Worm (Caenorhabditis elegans) whole organism, late embryonic: ENCODE measurements around the gene C13A10.2.

Source experiments
- C08G9.2 ChIP-seq: sonication (generic microtip); optimal IDR thresholded peaks from 2 replicates; lab custom pipeline; 2016; ENCODE audit warnings: mild to moderate bottlenecking, missing genetic modification characterization, moderate library complexity, missing compliant biosample characterization
- C38D4.7 ChIP-seq: fragments of 200-800 bp; sonication (Bioruptor generic); optimal IDR thresholded peaks from 2 replicates; lab custom pipeline; 2018; ENCODE audit warnings: mild to moderate bottlenecking, missing genetic modification characterization, moderate library complexity, missing compliant biosample characterization
- T23F11.4 ChIP-seq: fragments of 200-800 bp; sonication (Bioruptor generic); optimal IDR thresholded peaks from 2 replicates; lab custom pipeline; 2018; ENCODE audit warnings: mild to moderate bottlenecking, missing genetic modification characterization, missing compliant biosample characterization
- ahr-1 ChIP-seq: sonication (generic microtip); optimal IDR thresholded peaks from 2 replicates; lab custom pipeline; 2016; ENCODE audit warnings: missing genetic modification characterization, missing compliant biosample characterization
- ama-1 ChIP-seq: fragments of 150-350 bp; optimal IDR thresholded peaks from 2 replicates; lab custom pipeline; 2014
- ceh-18 ChIP-seq: sonication (generic microtip); optimal IDR thresholded peaks from 2 replicates; lab custom pipeline; 2016; ENCODE audit warnings: missing genetic modification characterization, missing compliant biosample characterization
- ceh-2 ChIP-seq: sonication (generic microtip); optimal IDR thresholded peaks from 2 replicates; lab custom pipeline; 2016; ENCODE audit warnings: missing genotype, missing genetic modification characterization, missing compliant biosample characterization
- ceh-24 ChIP-seq: sonication (generic microtip); optimal IDR thresholded peaks from 2 replicates; lab custom pipeline; 2016; ENCODE audit warnings: mild to moderate bottlenecking, missing genetic modification characterization, missing compliant biosample characterization
- ceh-30 ChIP-seq: fragments of 150-350 bp; optimal IDR thresholded peaks from 2 replicates; lab custom pipeline; 2014; ENCODE audit warnings: missing biosample characterization, missing genetic modification characterization
- ceh-31 ChIP-seq: sonication (generic microtip); optimal IDR thresholded peaks from 2 replicates; lab custom pipeline; 2016; ENCODE audit warnings: missing genetic modification characterization, missing compliant biosample characterization
- ceh-48 ChIP-seq: sonication (generic microtip); optimal IDR thresholded peaks from 2 replicates; lab custom pipeline; 2016; ENCODE audit warnings: missing genetic modification characterization, inconsistent platforms, missing compliant biosample characterization
- che-1 ChIP-seq: sonication (generic microtip); optimal IDR thresholded peaks from 2 replicates; lab custom pipeline; 2016; ENCODE audit warnings: mild to moderate bottlenecking, missing genetic modification characterization, missing compliant biosample characterization
- elt-2 ChIP-seq: sonication (generic microtip); optimal IDR thresholded peaks from 2 replicates; lab custom pipeline; 2016; ENCODE audit warnings: missing genetic modification reagents, missing genetic modification characterization, missing compliant biosample characterization
- elt-4 ChIP-seq: sonication (generic microtip); optimal IDR thresholded peaks from 2 replicates; lab custom pipeline; 2016; ENCODE audit warnings: missing genetic modification characterization, missing compliant biosample characterization
- ets-4 ChIP-seq: sonication (generic microtip); optimal IDR thresholded peaks from 2 replicates; lab custom pipeline; 2016; ENCODE audit warnings: missing genetic modification characterization, missing compliant biosample characterization
- fkh-10 ChIP-seq: fragments of 150-350 bp; optimal IDR thresholded peaks from 2 replicates; lab custom pipeline; 2014; ENCODE audit warnings: missing biosample characterization, missing genetic modification reagents, missing genetic modification characterization
- gmeb-2 ChIP-seq: sonication (generic microtip); optimal IDR thresholded peaks from 2 replicates; lab custom pipeline; 2016; ENCODE audit warnings: missing genetic modification characterization, inconsistent platforms, missing compliant biosample characterization
- hlh-15 ChIP-seq: sonication (generic microtip); optimal IDR thresholded peaks from 2 replicates; lab custom pipeline; 2016; ENCODE audit warnings: missing genetic modification characterization, missing compliant biosample characterization
- hlh-30 ChIP-seq: sonication (generic microtip); optimal IDR thresholded peaks from 2 replicates; lab custom pipeline; 2017; ENCODE audit warnings: antibody characterized with exemption, missing genetic modification characterization, missing compliant biosample characterization; ENCODE audit not compliant: insufficient read depth
- madf-2 ChIP-seq: sonication (generic microtip); optimal IDR thresholded peaks from 2 replicates; lab custom pipeline; 2017; ENCODE audit warnings: missing genetic modification characterization, missing compliant biosample characterization
- mec-3 ChIP-seq: sonication (generic microtip); optimal IDR thresholded peaks from 2 replicates; lab custom pipeline; 2016; ENCODE audit warnings: borderline replicate concordance, missing genetic modification characterization, missing compliant biosample characterization
- npax-4 ChIP-seq: sonication (generic microtip); optimal IDR thresholded peaks from 2 replicates; lab custom pipeline; 2016; ENCODE audit warnings: missing genetic modification characterization, missing compliant biosample characterization
- pax-1 ChIP-seq: fragments of 150-350 bp; optimal IDR thresholded peaks from 2 replicates; lab custom pipeline; 2014; ENCODE audit warnings: missing biosample characterization, missing genetic modification characterization
- pha-4 ChIP-seq: fragments of 150-350 bp; optimal IDR thresholded peaks from 2 replicates; lab custom pipeline; 2018; ENCODE audit warnings: missing biosample characterization, missing genetic modification reagents, missing genetic modification characterization
- ref-2 ChIP-seq: sonication (generic microtip); optimal IDR thresholded peaks from 2 replicates; lab custom pipeline; 2016; ENCODE audit warnings: missing genetic modification characterization, missing compliant biosample characterization
- sdc-2 ChIP-seq: sonication (generic microtip); optimal IDR thresholded peaks from 2 replicates; lab custom pipeline; 2016; ENCODE audit warnings: missing genotype, missing genetic modification characterization, missing compliant biosample characterization
- sox-4 ChIP-seq: sonication (generic microtip); optimal IDR thresholded peaks from 2 replicates; lab custom pipeline; 2017; ENCODE audit warnings: mild to moderate bottlenecking, missing genetic modification characterization, inconsistent platforms, missing compliant biosample characterization
- syd-9 ChIP-seq: sonication (generic microtip); optimal IDR thresholded peaks from 2 replicates; lab custom pipeline; 2016; ENCODE audit warnings: mild to moderate bottlenecking, missing genetic modification characterization, moderate library complexity, missing compliant biosample characterization
- tbx-2 ChIP-seq: sonication (generic microtip); optimal IDR thresholded peaks from 2 replicates; lab custom pipeline; 2016; ENCODE audit warnings: missing genetic modification characterization, missing compliant biosample characterization
- unc-3 ChIP-seq, 2 experiments: fragments of 200-800 bp in 1 of 2; sonication (Bioruptor generic) in 1 of 2; sonication (generic microtip) in 1 of 2; conservative IDR thresholded peaks in 1 of 2; optimal IDR thresholded peaks in 1 of 2; 2 replicates each; pipeline versions ENCODE4 v1.3.6 to Lab custom; 2016 to 2022; ENCODE audit warnings: missing compliant biosample characterization in 2 of 2, missing genetic modification characterization in 2 of 2, missing genetic modification reagents in 1 of 2
- unc-42 ChIP-seq: sonication (generic microtip); optimal IDR thresholded peaks from 2 replicates; lab custom pipeline; 2016; ENCODE audit warnings: missing genotype, missing genetic modification characterization, missing compliant biosample characterization
- unc-86 ChIP-seq: sonication (generic microtip); optimal IDR thresholded peaks from 2 replicates; lab custom pipeline; 2016; ENCODE audit warnings: missing genetic modification characterization, missing compliant biosample characterization
- zip-5 ChIP-seq: sonication (generic microtip); optimal IDR thresholded peaks from 2 replicates; lab custom pipeline; 2016; ENCODE audit warnings: missing genetic modification characterization, missing compliant biosample characterization

C13A10.2 gene

DNA sequence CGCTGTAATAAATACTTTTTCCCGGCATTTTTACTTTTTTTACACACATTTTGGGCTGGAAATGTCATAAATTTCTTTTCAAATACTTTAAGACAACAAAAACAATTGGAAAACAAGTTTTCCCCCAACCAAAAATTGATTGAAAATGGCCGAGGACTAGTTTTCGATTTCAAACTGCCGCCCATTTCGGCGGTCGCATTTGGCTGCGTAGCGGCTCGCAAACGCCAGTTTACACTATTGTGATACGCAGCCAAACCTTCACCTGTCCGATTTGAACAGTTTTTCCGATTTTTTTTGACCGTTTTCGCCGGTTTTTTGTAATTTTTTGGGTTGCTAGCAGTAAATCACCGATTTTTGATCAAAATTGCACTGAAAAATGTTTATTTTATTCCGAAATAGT is 37.4 kb downstream of the C13A10.2 start (continued):
- TF ChIP-seq ama-1 (lab: Kevin White, UChicago) (peak; percentile 61), npax-4 (tag; lab: Kevin White, UChicago) (no peak), ahr-1 (tag; lab: Kevin White, UChicago) (no peak), ets-4 (tag; lab: Kevin White, UChicago) (peak; percentile 65), ceh-31 (tag; lab: Kevin White, UChicago) (peak; percentile 89), elt-4 (tag; lab: Kevin White, UChicago) (no peak), C08G9.2 (tag; lab: Kevin White, UChicago) (peak; percentile 11), fkh-10 (no peak), ceh-18 (peak; percentile 91), hlh-30 (tag; lab: Kevin White, UChicago) (no peak), ceh-30 (tag; lab: Kevin White, UChicago) (peak; percentile 81), T23F11.4 (GFP tag; lab: Kevin White, UChicago) (peak; percentile 24), pax-1 (tag; lab: Kevin White, UChicago) (peak; percentile 74), gmeb-2 (tag; lab: Kevin White, UChicago) (peak; percentile 74), sdc-2 (tag; lab: Kevin White, UChicago) (peak; percentile 28), unc-42 (peak; percentile 72), sox-4 (tag; lab: Kevin White, UChicago) (peak; percentile 66)

DNA sequence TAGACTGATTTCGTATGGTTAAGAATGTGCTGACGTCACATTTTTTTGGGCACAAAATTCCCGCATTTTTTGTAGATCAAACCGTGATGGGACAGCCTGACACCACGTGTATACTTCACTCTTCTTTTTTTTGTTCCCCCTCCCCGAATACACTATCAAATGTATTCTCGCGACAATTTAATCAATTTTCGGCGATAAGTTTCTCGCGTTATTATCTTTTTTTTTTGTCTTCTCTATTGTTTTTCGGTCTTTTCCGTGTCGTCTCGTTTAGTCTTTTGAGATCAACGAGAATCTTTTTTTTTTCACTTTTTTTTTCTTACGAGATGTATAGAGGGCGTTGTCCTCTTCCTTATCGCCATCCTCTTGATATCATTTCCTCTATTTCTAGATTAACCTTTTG is 42.6 kb downstream of the C13A10.2 start:
- no peak for TF ChIP-seq mec-3 (tag; lab: Kevin White, UChicago)
- TF ChIP-seq ceh-24 (tag; lab: Kevin White, UChicago), result no peak
- no peak for TF ChIP-seq madf-2 (tag; lab: Kevin White, UChicago)
- TF ChIP-seq elt-2 (tag; lab: Kevin White, UChicago), result no peak
- no peak for TF ChIP-seq ref-2 (tag; lab: Kevin White, UChicago)
- no peak for TF ChIP-seq sox-4 (tag; lab: Kevin White, UChicago)
- TF ChIP-seq sdc-2 (tag; lab: Kevin White, UChicago), result no peak
- no peak for TF ChIP-seq che-1 (tag; lab: Kevin White, UChicago)
- no peak for TF ChIP-seq hlh-30 (tag; lab: Kevin White, UChicago)
- TF ChIP-seq unc-3 (GFP tag; conservative IDR thresholded peaks at IDR 0.05; lab: Robert Waterston, UW), result no peak
- TF ChIP-seq unc-3 (tag; optimal IDR thresholded peaks at IDR 0.05; lab: Kevin White, UChicago), result no peak
- TF ChIP-seq ceh-18, result no peak
- no peak for TF ChIP-seq C38D4.7 (GFP tag; lab: Kevin White, UChicago)
- TF ChIP-seq unc-86 (tag; lab: Kevin White, UChicago), result no peak
- TF ChIP-seq zip-5 (tag; lab: Kevin White, UChicago), result no peak
- TF ChIP-seq syd-9 (tag; lab: Kevin White, UChicago), result no peak
- TF ChIP-seq unc-42, result no peak
- no peak for TF ChIP-seq tbx-2 (tag; lab: Kevin White, UChicago)
- TF ChIP-seq pha-4, result no peak
- TF ChIP-seq, all 69 proteins: peak for 0

DNA sequence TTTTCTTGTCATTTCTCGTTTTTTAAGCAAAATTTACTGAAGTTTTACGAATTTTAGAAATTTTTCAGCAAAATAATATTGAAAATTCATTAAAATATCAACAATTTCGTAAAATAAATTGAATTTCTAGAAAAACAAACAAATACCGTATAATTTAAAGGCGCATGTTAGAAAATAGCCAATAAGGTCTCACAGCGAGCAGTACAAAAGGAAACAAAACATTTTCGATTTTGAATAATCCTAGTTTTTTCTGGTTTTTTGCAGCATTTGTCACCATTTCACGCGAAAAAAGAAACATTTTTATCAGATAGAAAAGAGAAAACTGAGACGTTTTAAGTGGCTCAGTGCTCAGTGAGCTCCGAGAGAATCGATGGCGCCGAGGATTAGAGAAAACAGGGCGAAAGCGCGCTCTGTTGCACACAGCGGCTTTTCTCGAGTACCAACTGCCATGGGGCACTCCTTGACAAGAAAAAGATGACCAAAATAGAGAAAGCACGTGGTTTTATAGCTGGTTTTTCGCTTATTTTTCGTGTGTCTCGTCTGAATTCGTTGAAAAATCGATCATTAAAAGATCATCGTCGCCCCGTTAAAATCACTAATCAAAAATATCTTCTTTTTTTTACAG is 47.8 kb downstream of the C13A10.2 start, which contains the start of the genes alh-6 and fcho-1:
alh-6 (minus strand) TSS at position 242 of the 625 bp plus-strand sequence.
fcho-1 (plus strand) TSS at position 624 of the 625 bp plus-strand sequence.
- TF ChIP-seq fkh-10 (no peak), ceh-2 (tag; lab: Kevin White, UChicago) (no peak), tbx-2 (tag; lab: Kevin White, UChicago) (no peak), elt-4 (tag; lab: Kevin White, UChicago) (no peak), hlh-30 (tag; lab: Kevin White, UChicago) (peak; percentile 29), ceh-24 (tag; lab: Kevin White, UChicago) (no peak), ceh-48 (tag; lab: Kevin White, UChicago) (peak; percentile 10), hlh-15 (tag; lab: Kevin White, UChicago) (no peak)
